Fruit fly (Drosophila melanogaster): Measurements from ENCODE around the gene mei-217.

mei-217 gene

dm6 chrX:17187495-17187894 is 44.7 kb upstream of the mei-217 start (continued):
- TF ChIP-seq CG31365 (tag; optimal IDR thresholded peaks at IDR 0.05) (no peak), CG9215 (GFP tag; IDR thresholded peaks at IDR 0.05) (no peak), run (tag; optimal IDR thresholded peaks at IDR 0.05) (no peak)

- TF ChIP-seq gt (GFP tag; IDR thresholded peaks at IDR 0.05) (no peak), Pdp1 (GFP tag; optimal IDR thresholded peaks at IDR 0.05) (peak in 1 of 2 experiments; percentile 59), exex (tag; optimal IDR thresholded peaks at IDR 0.05) (peak; percentile 46), chinmo (GFP tag; IDR thresholded peaks at IDR 0.05; ENCODE audit: partially characterized antibody) (0 out of 4 replicates have a peak, but pooled peaks have one; percentile 31), grn (GFP tag; optimal IDR thresholded peaks at IDR 0.05) (peak; percentile 87), Eip74EF (GFP tag; optimal IDR thresholded peaks at IDR 0.05) (peak in 1 of 2 experiments; percentile 8), Lhr (GFP tag; optimal IDR thresholded peaks at IDR 0.05) (no peak), sqz (GFP tag; optimal IDR thresholded peaks at IDR 0.05) (peak; percentile 24), HmgZ (tag; optimal IDR thresholded peaks at IDR 0.05) (no peak), cg (GFP tag; optimal IDR thresholded peaks at IDR 0.05) (peak; percentile 0), CG6683 (GFP tag; optimal IDR thresholded peaks at IDR 0.05) (no peak), sd (tag; optimal IDR thresholded peaks at IDR 0.05) (peak; percentile 12), Vsx1 (GFP tag; optimal IDR thresholded peaks at IDR 0.05) (peak; percentile 11), pita (GFP tag; optimal IDR thresholded peaks at IDR 0.05) (no peak)
Observed at dm6 chrX:17186432-17186831, 43.6 kb upstream of the mei-217 start.

dm6 chrX:17183486-17183885 is 40.7 kb upstream of the mei-217 start:
- TF ChIP-seq nom (GFP tag; optimal IDR thresholded peaks at IDR 0.05): no peak
- TF ChIP-seq oc (tag; optimal IDR thresholded peaks at IDR 0.05): no peak

dm6 chrX:17181264-17182198 is 38.7 kb upstream of the mei-217 start:
- no peak for TF ChIP-seq cas (GFP tag; IDR thresholded peaks at IDR 0.05)
- 0 out of 2 replicates have a peak, but pooled peaks have one; percentile 28 for TF ChIP-seq Ada2b (GFP tag; IDR thresholded peaks at IDR 0.05)
- no peak for TF ChIP-seq ase (GFP tag; IDR thresholded peaks at IDR 0.05)
- no peak for TF ChIP-seq sim (GFP tag; IDR thresholded peaks at IDR 0.05)
- no peak for TF ChIP-seq CG18619 (GFP tag; optimal IDR thresholded peaks at IDR 0.05)
- no peak for TF ChIP-seq gsb (GFP tag; IDR thresholded peaks at IDR 0.05)
- no peak for TF ChIP-seq bcd (GFP tag; optimal IDR thresholded peaks at IDR 0.05)
- TF ChIP-seq jing (GFP tag; optimal IDR thresholded peaks at IDR 0.05): no peak
- no peak for TF ChIP-seq C15 (GFP tag; IDR thresholded peaks at IDR 0.05)
- TF ChIP-seq Dbx (GFP tag; IDR thresholded peaks at IDR 0.05): no peak
- no peak for TF ChIP-seq CG7963 (GFP tag; IDR thresholded peaks at IDR 0.05; ENCODE audit: partially characterized antibody)
- TF ChIP-seq CG4404 (GFP tag; IDR thresholded peaks at IDR 0.05): no peak
- TF ChIP-seq CG7839 (tag; optimal IDR thresholded peaks at IDR 0.05): peak; percentile 34
- no peak for TF ChIP-seq pzg (GFP tag; optimal IDR thresholded peaks at IDR 0.05)
- no peak for TF ChIP-seq Myb (GFP tag; optimal IDR thresholded peaks at IDR 0.05)
- no peak for TF ChIP-seq nom (GFP tag; optimal IDR thresholded peaks at IDR 0.05)
- TF ChIP-seq CG4730 (GFP tag; IDR thresholded peaks at IDR 0.05): no peak
- no peak for TF ChIP-seq Dfd (GFP tag; optimal IDR thresholded peaks at IDR 0.05)
- TF ChIP-seq unpg (GFP tag; optimal IDR thresholded peaks at IDR 0.05): peak; percentile 19
- no peak for TF ChIP-seq Vsx1 (GFP tag; optimal IDR thresholded peaks at IDR 0.05)
- TF ChIP-seq HLH54F (GFP tag; optimal IDR thresholded peaks at IDR 0.05): no peak
- no peak for TF ChIP-seq Atf3 (GFP tag; optimal IDR thresholded peaks at IDR 0.05)
- TF ChIP-seq Atf6 (GFP tag; IDR thresholded peaks at IDR 0.05): no peak
- no peak for TF ChIP-seq sc (optimal IDR thresholded peaks at IDR 0.05)
- TF ChIP-seq sc (GFP tag; optimal IDR thresholded peaks at IDR 0.05): no peak
- no peak for TF ChIP-seq shn (GFP tag; optimal IDR thresholded peaks at IDR 0.05)
- TF ChIP-seq CG10147 (GFP tag; optimal IDR thresholded peaks at IDR 0.05): no peak
